Worm (Caenorhabditis elegans) whole organism, midembryonic: ENCODE data around the gene frm-5.1.

Experiments used
- T22C8.4 ChIP-seq: fragments of 200-800 bp; sonication (Bioruptor generic); IDR thresholded peaks from 2 replicates; pipeline ENCODE4 v1.3.6; 2022; ENCODE audit warnings: missing genetic modification characterization, missing compliant biosample characterization
- cog-1 ChIP-seq: sonication (generic microtip); optimal IDR thresholded peaks from 2 replicates; lab custom pipeline; 2016; ENCODE audit warnings: missing genetic modification characterization, missing compliant biosample characterization
- flt-1 ChIP-seq: fragments of 200-800 bp; sonication (Bioruptor generic); IDR thresholded peaks from 2 replicates; pipeline ENCODE4 v1.3.6; 2022; ENCODE audit warnings: missing genetic modification characterization, missing compliant biosample characterization
- klf-2 ChIP-seq: fragments of 200-800 bp; sonication (Bioruptor generic); conservative IDR thresholded peaks from 2 replicates; pipeline ENCODE4 v1.3.6; 2022; ENCODE audit warnings: missing genetic modification reagents, missing genetic modification characterization, missing compliant biosample characterization
- med-1 ChIP-seq: sonication (generic microtip); optimal IDR thresholded peaks from 2 replicates; lab custom pipeline; 2017; ENCODE audit warnings: missing genetic modification characterization, mild to moderate bottlenecking, missing compliant biosample characterization, antibody characterized with exemption, missing genetic modification reagents; ENCODE audit not compliant: insufficient read depth
- ref-1 ChIP-seq: fragments of 200-800 bp; sonication (Bioruptor generic); conservative IDR thresholded peaks from 2 replicates; pipeline ENCODE4 v1.3.6; 2022; ENCODE audit warnings: missing genetic modification reagents, missing genetic modification characterization, missing compliant biosample characterization
- tab-1 ChIP-seq: fragments of 200-800 bp; sonication (Bioruptor generic); IDR thresholded peaks from 2 replicates; pipeline ENCODE4 v1.3.6; 2022; ENCODE audit warnings: missing genetic modification characterization, missing compliant biosample characterization
- ztf-23 ChIP-seq: fragments of 200-800 bp; sonication (Bioruptor generic); IDR thresholded peaks from 2 replicates; pipeline ENCODE4 v1.3.6; 2022; ENCODE audit warnings: missing genetic modification reagents, missing genetic modification characterization, missing compliant biosample characterization
- ztf-29 ChIP-seq: fragments of 200-800 bp; sonication (Bioruptor generic); IDR thresholded peaks from 2 replicates; pipeline ENCODE4 v1.3.6; 2022; ENCODE audit warnings: missing genetic modification reagents, missing genetic modification characterization, missing compliant biosample characterization

frm-5.1 gene

DNA sequence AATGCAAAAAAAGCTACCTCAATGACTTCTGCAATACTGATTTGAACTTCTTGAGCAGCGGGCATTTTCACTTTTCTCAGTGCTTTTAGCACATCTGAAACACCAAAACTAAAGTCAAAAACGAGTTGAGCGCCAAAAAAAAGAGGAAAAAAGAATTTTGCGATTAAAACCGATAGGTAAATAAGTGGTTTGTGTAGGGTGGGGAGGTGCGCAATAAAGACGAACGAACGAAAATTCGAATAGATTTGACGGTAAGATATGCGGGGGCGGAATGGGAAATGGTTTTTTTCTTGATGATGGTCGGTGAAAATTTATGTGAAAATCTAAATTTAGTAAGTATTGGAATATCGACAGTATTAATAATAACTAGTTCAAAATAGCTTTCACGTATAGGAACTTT lies at the start of gene frm-5.1:
Gene frm-5.1 (minus strand): TSS at position 101 of the 400 bp plus-strand sequence.
- TF ChIP-seq ztf-29 (GFP tag; lab: Robert Waterston, UW): no peak
- TF ChIP-seq tab-1: no peak
- no peak for TF ChIP-seq klf-2 (GFP tag; lab: Robert Waterston, UW)
- TF ChIP-seq ref-1 (GFP tag; lab: Robert Waterston, UW): no peak
- TF ChIP-seq med-1 (GFP tag; lab: Kevin White, UChicago): no peak
- TF ChIP-seq ztf-23 (GFP tag; lab: Robert Waterston, UW): no peak
- TF ChIP-seq flt-1 (GFP tag; lab: Robert Waterston, UW): no peak
- no peak for TF ChIP-seq cog-1
- TF ChIP-seq T22C8.4 (GFP tag; lab: Robert Waterston, UW): no peak

DNA sequence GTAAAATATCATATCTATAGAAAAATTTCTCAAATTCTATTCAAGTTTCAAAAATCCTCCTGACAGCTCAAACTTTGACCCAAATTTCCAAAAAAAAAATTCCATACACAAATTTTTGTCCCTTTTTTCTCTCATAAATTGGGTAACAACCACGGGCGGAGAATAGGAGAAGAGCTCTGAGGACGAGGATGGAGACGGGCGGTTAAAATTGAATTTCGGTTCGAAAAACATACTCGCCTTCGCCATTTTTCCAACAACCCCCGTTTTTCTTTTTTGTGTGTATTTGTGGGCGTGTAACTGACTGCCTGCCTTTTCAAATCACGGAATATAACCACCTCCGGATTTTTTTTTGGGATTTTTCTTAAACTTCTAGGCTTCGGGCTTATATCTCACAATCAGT lies 49.0 kb upstream of the frm-5.1 start:
- no peak for TF ChIP-seq med-1 (GFP tag; lab: Kevin White, UChicago)
- TF ChIP-seq ref-1 (GFP tag; lab: Robert Waterston, UW): no peak
- no peak for TF ChIP-seq flt-1 (GFP tag; lab: Robert Waterston, UW)
- no peak for TF ChIP-seq klf-2 (GFP tag; lab: Robert Waterston, UW)
- no peak for TF ChIP-seq ztf-29 (GFP tag; lab: Robert Waterston, UW)
- no peak for TF ChIP-seq cog-1
- TF ChIP-seq ztf-23 (GFP tag; lab: Robert Waterston, UW): no peak
- TF ChIP-seq T22C8.4 (GFP tag; lab: Robert Waterston, UW): no peak
- no peak for TF ChIP-seq tab-1

DNA sequence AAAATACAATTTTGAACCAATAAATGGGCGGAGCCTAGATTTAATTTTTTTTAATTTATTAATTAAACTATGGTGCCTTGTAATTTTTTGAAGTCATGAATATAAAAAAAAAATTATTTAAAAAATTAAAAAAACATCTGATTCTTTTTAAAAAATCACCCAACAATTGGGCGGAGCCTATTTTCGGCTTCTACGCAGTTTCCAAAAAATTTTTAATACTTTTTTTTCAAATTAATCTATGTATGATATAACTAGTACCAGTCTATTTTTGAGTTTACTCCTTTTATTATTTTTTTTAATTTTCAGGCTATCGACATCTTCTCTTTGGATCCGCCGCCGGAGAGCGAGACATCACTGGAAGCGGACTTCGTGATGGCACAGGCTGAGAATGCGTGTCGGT lies 43.0 kb upstream of the frm-5.1 start, which contains the start of gene tpa-1:
Gene tpa-1 (plus strand): TSS at position 301 of the 400 bp plus-strand sequence.
- TF ChIP-seq med-1 (GFP tag; lab: Kevin White, UChicago) (no peak), cog-1 (no peak), ztf-29 (GFP tag; lab: Robert Waterston, UW) (no peak), tab-1 (no peak), ztf-23 (GFP tag; lab: Robert Waterston, UW) (no peak), klf-2 (GFP tag; lab: Robert Waterston, UW) (no peak), ref-1 (GFP tag; lab: Robert Waterston, UW) (no peak), flt-1 (GFP tag; lab: Robert Waterston, UW) (no peak)

DNA sequence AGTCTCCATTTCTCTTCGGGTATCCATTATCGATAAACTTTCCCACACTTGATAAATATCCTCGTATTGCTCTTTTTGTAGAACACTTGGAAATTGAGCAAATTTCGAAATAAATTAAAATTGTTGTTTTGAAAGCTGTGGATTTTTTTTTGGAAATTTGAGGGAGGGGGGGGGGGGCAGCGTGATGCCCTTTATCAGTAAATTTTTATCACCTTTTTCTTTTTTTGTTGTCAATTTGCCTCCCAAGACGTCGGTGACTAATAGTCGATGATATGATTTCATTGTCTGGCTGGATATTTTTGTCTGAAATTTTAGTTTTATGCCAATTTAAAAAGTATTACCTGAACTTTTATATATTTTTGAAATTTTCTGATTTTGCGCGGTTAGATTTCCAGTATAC lies 41.3 kb upstream of the frm-5.1 start, which contains the start of gene scl-23:
Gene scl-23 (minus strand): TSS at position 101 of the 400 bp plus-strand sequence.
- TF ChIP-seq med-1 (GFP tag; lab: Kevin White, UChicago) (no peak), flt-1 (GFP tag; lab: Robert Waterston, UW) (no peak), ztf-23 (GFP tag; lab: Robert Waterston, UW) (no peak), klf-2 (GFP tag; lab: Robert Waterston, UW) (no peak), ztf-29 (GFP tag; lab: Robert Waterston, UW) (no peak)

DNA sequence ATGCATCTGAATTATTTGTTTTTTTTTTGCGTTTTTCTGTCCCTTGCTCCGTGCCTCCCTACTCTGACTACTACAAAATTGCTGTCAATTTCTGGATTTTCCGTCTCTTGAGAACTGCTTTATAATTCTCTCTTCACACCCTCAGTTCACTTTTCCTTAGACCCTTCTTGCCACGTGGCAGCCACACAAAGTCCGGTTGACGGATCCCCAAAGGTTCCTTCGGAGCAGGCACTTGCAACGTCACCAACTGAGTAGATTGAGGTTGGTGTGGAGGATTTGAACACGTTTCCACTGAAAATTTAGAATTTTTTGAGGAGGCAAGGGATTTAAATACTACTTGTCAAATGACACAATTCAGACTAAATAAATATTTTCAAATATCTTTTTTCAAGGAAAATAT lies 38.1 kb upstream of the frm-5.1 start:
- TF ChIP-seq cog-1: no peak
- no peak for TF ChIP-seq ref-1 (GFP tag; lab: Robert Waterston, UW)
- TF ChIP-seq klf-2 (GFP tag; lab: Robert Waterston, UW): no peak
- no peak for TF ChIP-seq T22C8.4 (GFP tag; lab: Robert Waterston, UW)
- no peak for TF ChIP-seq ztf-29 (GFP tag; lab: Robert Waterston, UW)
- TF ChIP-seq tab-1: no peak
- TF ChIP-seq flt-1 (GFP tag; lab: Robert Waterston, UW): no peak
- no peak for TF ChIP-seq ztf-23 (GFP tag; lab: Robert Waterston, UW)
- TF ChIP-seq med-1 (GFP tag; lab: Kevin White, UChicago): no peak

DNA sequence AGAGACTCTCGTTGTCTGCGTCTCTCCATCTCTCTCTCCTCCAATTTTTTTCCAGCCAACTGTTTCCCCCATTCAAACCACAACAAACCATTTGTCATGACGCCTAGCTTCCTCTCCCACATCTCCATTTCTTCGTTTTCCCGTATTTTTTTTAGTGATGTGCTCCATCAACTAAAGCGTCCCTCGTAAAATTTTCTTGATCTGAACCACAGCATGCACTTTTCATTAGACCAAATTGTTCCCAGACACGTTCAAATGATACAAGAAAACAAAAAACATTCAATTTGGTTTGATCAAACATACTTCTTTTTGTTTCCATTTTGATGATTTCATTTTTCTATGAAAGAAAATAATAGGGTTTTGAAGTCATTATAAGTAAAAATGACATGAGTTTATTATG lies 33.6 kb upstream of the frm-5.1 start:
- TF ChIP-seq ztf-23 (GFP tag; lab: Robert Waterston, UW) (no peak), tab-1 (no peak), T22C8.4 (GFP tag; lab: Robert Waterston, UW) (no peak), med-1 (GFP tag; lab: Kevin White, UChicago) (no peak), ztf-29 (GFP tag; lab: Robert Waterston, UW) (no peak), klf-2 (GFP tag; lab: Robert Waterston, UW) (no peak), cog-1 (no peak), flt-1 (GFP tag; lab: Robert Waterston, UW) (no peak), ref-1 (GFP tag; lab: Robert Waterston, UW) (no peak)

DNA sequence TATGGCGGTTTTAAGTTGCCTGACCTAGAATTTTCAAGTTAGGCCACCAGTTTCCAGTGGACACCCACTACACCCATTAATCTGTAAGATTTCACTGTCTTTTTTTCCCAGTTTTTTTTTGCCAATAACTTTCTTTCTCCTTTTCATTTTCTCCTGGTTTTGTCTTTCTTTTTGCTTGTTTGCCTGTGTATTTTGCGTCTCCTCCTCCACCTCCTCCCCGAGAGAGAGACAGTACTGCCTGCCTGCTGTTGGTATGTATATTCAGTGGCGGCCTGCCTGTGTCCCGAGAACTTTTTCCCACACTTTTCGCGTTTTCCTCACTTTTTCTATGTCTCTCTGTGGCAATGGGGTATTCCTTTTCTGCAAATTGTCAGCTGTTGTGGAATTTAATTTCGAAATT lies 32.7 kb upstream of the frm-5.1 start:
- TF ChIP-seq cog-1: no peak
- no peak for TF ChIP-seq tab-1
- no peak for TF ChIP-seq med-1 (GFP tag; lab: Kevin White, UChicago)
- no peak for TF ChIP-seq klf-2 (GFP tag; lab: Robert Waterston, UW)
- TF ChIP-seq ztf-23 (GFP tag; lab: Robert Waterston, UW): peak; percentile 51; the same call in 1 of the 2 replicates
- no peak for TF ChIP-seq flt-1 (GFP tag; lab: Robert Waterston, UW)

DNA sequence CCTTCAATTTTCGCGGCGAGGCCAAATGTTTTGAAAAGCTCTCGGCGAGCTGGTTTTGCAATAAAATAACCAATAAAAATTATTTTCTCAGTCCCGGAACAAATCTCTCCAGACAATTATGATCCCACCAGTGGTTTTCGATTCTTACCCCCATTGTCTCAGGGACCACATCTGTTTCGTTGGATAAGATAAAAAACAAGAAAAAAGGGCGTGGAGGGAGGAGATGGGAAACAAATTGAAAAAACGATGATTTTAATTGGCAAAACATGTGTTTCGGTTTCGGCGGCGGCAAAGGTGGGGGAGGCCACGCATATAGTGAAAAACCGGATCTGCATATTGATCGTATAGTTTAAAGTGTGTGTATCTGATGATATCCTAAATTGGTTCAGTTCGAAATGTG lies 32.3 kb upstream of the frm-5.1 start:
- TF ChIP-seq tab-1: no peak
- no peak for TF ChIP-seq med-1 (GFP tag; lab: Kevin White, UChicago)
- no peak for TF ChIP-seq T22C8.4 (GFP tag; lab: Robert Waterston, UW)
- no peak for TF ChIP-seq cog-1
- no peak for TF ChIP-seq flt-1 (GFP tag; lab: Robert Waterston, UW)

DNA sequence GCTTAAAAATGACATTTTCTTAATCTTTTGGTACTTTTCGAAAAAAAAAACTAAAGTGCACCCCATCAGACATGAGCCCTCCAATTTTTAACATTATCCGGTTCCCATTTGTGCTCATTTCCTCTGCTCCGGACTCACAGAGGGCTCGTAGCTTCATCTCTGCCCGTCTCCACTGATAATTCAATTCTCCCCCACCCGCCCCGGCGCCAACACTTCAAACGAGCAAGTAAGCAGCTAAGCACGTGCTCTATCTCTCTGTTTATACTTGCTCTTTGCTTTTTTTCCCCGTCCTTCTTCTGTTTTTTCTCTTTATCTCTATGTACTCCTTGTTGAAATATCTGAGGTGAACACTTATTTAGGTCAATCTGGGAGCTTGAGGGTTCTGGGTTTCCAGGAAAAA lies 30.5 kb upstream of the frm-5.1 start, which contains the start of gene T05C7.9:
Gene T05C7.9 (plus strand): TSS at position 72 of the 400 bp plus-strand sequence.
- no peak for TF ChIP-seq med-1 (GFP tag; lab: Kevin White, UChicago)
- TF ChIP-seq flt-1 (GFP tag; lab: Robert Waterston, UW): no peak
- TF ChIP-seq klf-2 (GFP tag; lab: Robert Waterston, UW): no peak
- TF ChIP-seq tab-1: no peak
- TF ChIP-seq cog-1: no peak
- no peak for TF ChIP-seq ref-1 (GFP tag; lab: Robert Waterston, UW)
- TF ChIP-seq ztf-29 (GFP tag; lab: Robert Waterston, UW): no peak

DNA sequence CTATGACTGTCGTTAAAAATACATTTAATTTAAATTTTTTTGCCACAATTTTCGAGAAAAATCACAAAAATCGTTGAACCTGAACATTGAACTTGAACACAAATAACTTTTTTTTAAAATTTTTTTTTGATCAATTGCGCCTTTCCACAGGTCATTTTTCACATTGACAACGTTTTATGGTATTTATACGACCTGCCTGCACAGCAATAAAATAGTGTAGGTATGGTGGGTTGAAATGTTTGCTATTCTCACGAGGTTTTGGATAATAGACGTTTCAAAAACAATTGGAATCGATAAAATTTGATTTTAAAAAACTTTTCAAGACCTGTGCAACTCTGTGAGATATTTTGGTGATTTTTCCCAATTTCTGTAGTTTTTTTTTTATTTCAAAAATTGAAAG lies 29.5 kb upstream of the frm-5.1 start:
- TF ChIP-seq tab-1: no peak
- no peak for TF ChIP-seq T22C8.4 (GFP tag; lab: Robert Waterston, UW)
- no peak for TF ChIP-seq klf-2 (GFP tag; lab: Robert Waterston, UW)
- no peak for TF ChIP-seq flt-1 (GFP tag; lab: Robert Waterston, UW)
- TF ChIP-seq ref-1 (GFP tag; lab: Robert Waterston, UW): no peak
- no peak for TF ChIP-seq ztf-29 (GFP tag; lab: Robert Waterston, UW)
- no peak for TF ChIP-seq ztf-23 (GFP tag; lab: Robert Waterston, UW)
- TF ChIP-seq med-1 (GFP tag; lab: Kevin White, UChicago): no peak
- TF ChIP-seq cog-1: no peak
